Fruit fly (Drosophila melanogaster) whole organism, embryonic: Measurements from ENCODE around the gene Crz.

Experiments
- CG10267 ChIP-seq: fragments of 200-800 bp; sonication (Bioruptor generic); optimal IDR thresholded peaks from 2 replicates; lab custom pipeline; 2018; ENCODE audit warnings: missing biosample characterization, mild to moderate bottlenecking, missing genetic modification characterization, moderate library complexity
- CG10462 ChIP-seq: fragments of 200-800 bp; sonication (Bioruptor generic); optimal IDR thresholded peaks from 2 replicates; lab custom pipeline; 2016; ENCODE audit warnings: missing biosample characterization, missing genetic modification characterization
- CG11456 ChIP-seq: fragments of 200-800 bp; sonication (Bioruptor generic); IDR thresholded peaks from 3 replicates; pipeline ENCODE4 v1.3.6; 2022; ENCODE audit warnings: missing biosample characterization, missing genetic modification characterization
- CG11696 ChIP-seq: fragments of 200-800 bp; sonication (Bioruptor generic); IDR thresholded peaks from 2 replicates; pipeline ENCODE4 v1.3.6; 2022; ENCODE audit warnings: missing biosample characterization, missing genetic modification characterization
- CG13624 ChIP-seq: fragments of 200-800 bp; sonication (Bioruptor generic); optimal IDR thresholded peaks from 2 replicates; lab custom pipeline; 2016; ENCODE audit warnings: missing biosample characterization, missing genetic modification characterization
- CG15479 ChIP-seq: fragments of 200-800 bp; sonication (Bioruptor generic); optimal IDR thresholded peaks from 3 replicates; lab custom pipeline; 2019; ENCODE audit warnings: missing biosample characterization, mild to moderate bottlenecking, missing genetic modification characterization, moderate library complexity
- CG15601 ChIP-seq: fragments of 200-800 bp; sonication (Bioruptor generic); optimal IDR thresholded peaks from 3 replicates; lab custom pipeline; 2019; ENCODE audit warnings: missing biosample characterization, mild to moderate bottlenecking, missing genetic modification characterization, moderate library complexity
- CG16815 ChIP-seq: fragments of 200-800 bp; sonication (Bioruptor generic); optimal IDR thresholded peaks from 3 replicates; lab custom pipeline; 2017; ENCODE audit warnings: missing biosample characterization, mild to moderate bottlenecking, missing genetic modification characterization
- CG17359 ChIP-seq: fragments of 200-800 bp; sonication (Bioruptor generic); optimal IDR thresholded peaks from 3 replicates; lab custom pipeline; 2018; ENCODE audit warnings: missing biosample characterization, mild to moderate bottlenecking, missing genetic modification characterization, moderate library complexity
- CG2712 ChIP-seq: fragments of 200-800 bp; optimal IDR thresholded peaks from 3 replicates; lab custom pipeline; 2019; ENCODE audit warnings: missing biosample characterization, mild to moderate bottlenecking, missing genetic modification characterization, moderate library complexity
- CG30403 ChIP-seq: fragments of 200-800 bp; sonication (Bioruptor generic); optimal IDR thresholded peaks from 3 replicates; lab custom pipeline; 2016; ENCODE audit warnings: missing biosample characterization, missing genetic modification characterization
- CG31365 ChIP-seq: fragments of 200-800 bp; sonication (Bioruptor generic); optimal IDR thresholded peaks from 2 replicates; lab custom pipeline; 2018; ENCODE audit warnings: missing biosample characterization, mild to moderate bottlenecking, missing genetic modification characterization
- CG31388 ChIP-seq: fragments of 200-800 bp; sonication (Bioruptor generic); optimal IDR thresholded peaks from 2 replicates; lab custom pipeline; 2016; ENCODE audit warnings: missing biosample characterization, missing genetic modification characterization
- CG34224 ChIP-seq: fragments of 200-800 bp; sonication (Bioruptor generic); IDR thresholded peaks from 3 replicates; pipeline ENCODE4 v1.3.6; 2022; ENCODE audit warnings: missing biosample characterization, missing genetic modification characterization; ENCODE audit not compliant: partially characterized antibody
- CG34422 ChIP-seq: fragments of 200-800 bp; sonication (Bioruptor generic); IDR thresholded peaks from 3 replicates; pipeline ENCODE4 v1.3.6; 2022; ENCODE audit warnings: missing biosample characterization, missing genetic modification characterization
- CG42726 ChIP-seq: fragments of 200-800 bp; sonication (Bioruptor generic); IDR thresholded peaks from 2 replicates; pipeline ENCODE4 v1.3.6; 2022; ENCODE audit warnings: missing biosample characterization, missing genetic modification characterization; ENCODE audit not compliant: partially characterized antibody
- CG4617 ChIP-seq: fragments of 200-800 bp; sonication (Bioruptor generic); optimal IDR thresholded peaks from 3 replicates; lab custom pipeline; 2016; ENCODE audit warnings: missing biosample characterization, missing genetic modification characterization, borderline replicate concordance
- CG7963 ChIP-seq: fragments of 200-800 bp; sonication (Bioruptor generic); IDR thresholded peaks from 3 replicates; pipeline ENCODE4 v1.3.6; 2022; ENCODE audit warnings: missing biosample characterization, missing genetic modification characterization; ENCODE audit not compliant: partially characterized antibody
- CG8290 ChIP-seq, 3 experiments: fragments of 200-800 bp; sonication (Bioruptor generic); optimal IDR thresholded peaks; 2 replicates each; lab custom pipeline; 2016 to 2019; ENCODE audit warnings: missing biosample characterization in 3 of 3, missing genetic modification characterization in 3 of 3, mild to moderate bottlenecking in 2 of 3, moderate library complexity in 1 of 3
- CoRest ChIP-seq: fragments of 200-800 bp; sonication (Bioruptor generic); optimal IDR thresholded peaks from 3 replicates; lab custom pipeline; 2018; ENCODE audit warnings: missing biosample characterization, mild to moderate bottlenecking, missing genetic modification characterization, moderate library complexity
- D19A ChIP-seq: fragments of 200-800 bp; optimal IDR thresholded peaks from 3 replicates; lab custom pipeline; 2019; ENCODE audit warnings: missing biosample characterization, mild to moderate bottlenecking, missing genetic modification characterization, moderate library complexity
- Deaf1 ChIP-seq: fragments of 200-800 bp; optimal IDR thresholded peaks from 3 replicates; lab custom pipeline; 2019; ENCODE audit warnings: missing biosample characterization, mild to moderate bottlenecking, missing genetic modification characterization, moderate library complexity
- Doc3 ChIP-seq: fragments of 200-800 bp; sonication (Bioruptor generic); IDR thresholded peaks from 3 replicates; pipeline ENCODE4 v1.3.6; 2022; ENCODE audit warnings: missing biosample characterization, missing genetic modification characterization; ENCODE audit not compliant: partially characterized antibody
- Dp ChIP-seq: fragments of 200-800 bp; sonication (Bioruptor generic); optimal IDR thresholded peaks from 2 replicates; lab custom pipeline; 2018; ENCODE audit warnings: missing biosample characterization, mild to moderate bottlenecking, missing genetic modification characterization, moderate library complexity
- Gsc ChIP-seq: fragments of 200-800 bp; sonication (Bioruptor generic); IDR thresholded peaks from 2 replicates; pipeline ENCODE4 v1.3.6; 2022; ENCODE audit warnings: missing biosample characterization, missing genetic modification characterization
- Hmr ChIP-seq: fragments of 200-800 bp; sonication (Bioruptor generic); optimal IDR thresholded peaks from 3 replicates; lab custom pipeline; 2017; ENCODE audit warnings: mild to moderate bottlenecking, missing biosample characterization, missing genetic modification reagents, missing genetic modification characterization
- Hmx ChIP-seq: fragments of 200-800 bp; sonication (Bioruptor generic); optimal IDR thresholded peaks from 2 replicates; lab custom pipeline; 2016; ENCODE audit warnings: missing biosample characterization, missing genetic modification characterization
- Opbp ChIP-seq: fragments of 200-800 bp; sonication (Bioruptor generic); IDR thresholded peaks from 3 replicates; pipeline ENCODE4 v1.3.6; 2022; ENCODE audit warnings: missing biosample characterization, missing genetic modification characterization; ENCODE audit not compliant: partially characterized antibody
- Optix ChIP-seq: fragments of 200-800 bp; sonication (Bioruptor generic); IDR thresholded peaks from 3 replicates; pipeline ENCODE4 v1.3.6; 2022; ENCODE audit warnings: missing biosample characterization, missing genetic modification characterization
- Ravus ChIP-seq: fragments of 200-800 bp; sonication (Bioruptor generic); IDR thresholded peaks from 2 replicates; pipeline ENCODE4 v1.3.6; 2022; ENCODE audit warnings: missing biosample characterization, missing genetic modification characterization
- Six4 ChIP-seq: fragments of 200-800 bp; sonication (Bioruptor generic); optimal IDR thresholded peaks from 2 replicates; lab custom pipeline; 2016; ENCODE audit warnings: missing biosample characterization, missing genetic modification characterization
- Taf1 ChIP-seq: fragments of 200-800 bp; sonication (Bioruptor generic); IDR thresholded peaks from 2 replicates; pipeline ENCODE4 v1.3.6; 2022; ENCODE audit warnings: missing biosample characterization, missing genetic modification characterization
- al ChIP-seq: fragments of 200-800 bp; sonication (Bioruptor generic); IDR thresholded peaks from 2 replicates; pipeline ENCODE4 v1.3.6; 2022; ENCODE audit warnings: missing biosample characterization, missing genetic modification characterization
- br ChIP-seq: fragments of >200 bp; optimal IDR thresholded peaks from 2 replicates; lab custom pipeline; 2017
- corto ChIP-seq: fragments of 200-800 bp; sonication (Bioruptor generic); optimal IDR thresholded peaks from 2 replicates; lab custom pipeline; 2016; ENCODE audit warnings: missing biosample characterization, mild to moderate bottlenecking, missing genetic modification characterization, moderate library complexity
- crol ChIP-seq: fragments of 200-800 bp; sonication (Bioruptor generic); IDR thresholded peaks from 2 replicates; pipeline ENCODE4 v1.3.6; 2022; ENCODE audit warnings: missing biosample characterization, missing genetic modification characterization
- ftz-f1 ChIP-seq: fragments of 200-800 bp; sonication (Bioruptor generic); optimal IDR thresholded peaks from 2 replicates; lab custom pipeline; 2016; ENCODE audit warnings: missing biosample characterization, missing genetic modification characterization
- fu2 ChIP-seq: fragments of 200-800 bp; sonication (Bioruptor generic); optimal IDR thresholded peaks from 2 replicates; lab custom pipeline; 2016; ENCODE audit warnings: missing biosample characterization, missing genetic modification characterization
- gfzf ChIP-seq: fragments of 200-800 bp; sonication (Bioruptor generic); optimal IDR thresholded peaks from 2 replicates; lab custom pipeline; 2016; ENCODE audit warnings: missing biosample characterization, mild to moderate bottlenecking, missing genetic modification characterization, moderate library complexity
- hb ChIP-seq: fragments of 200-800 bp; sonication (Bioruptor generic); IDR thresholded peaks from 3 replicates; pipeline ENCODE4 v1.3.6; 2022; ENCODE audit warnings: missing biosample characterization, missing genetic modification characterization; ENCODE audit not compliant: partially characterized antibody
- hth ChIP-seq: fragments of >200 bp; optimal IDR thresholded peaks from 2 replicates; lab custom pipeline; 2017; ENCODE audit warnings: inconsistent platforms
- ind ChIP-seq: fragments of 200-800 bp; sonication (Bioruptor generic); optimal IDR thresholded peaks from 3 replicates; lab custom pipeline; 2016; ENCODE audit warnings: missing biosample characterization, missing genetic modification characterization
- inv ChIP-seq: fragments of 200-800 bp; sonication (Bioruptor generic); IDR thresholded peaks from 2 replicates; pipeline ENCODE4 v1.3.6; 2022; ENCODE audit warnings: missing biosample characterization, missing genetic modification characterization; ENCODE audit not compliant: partially characterized antibody
- so ChIP-seq: fragments of 200-800 bp; sonication (Bioruptor generic); IDR thresholded peaks from 3 replicates; pipeline ENCODE4 v1.3.6; 2022; ENCODE audit warnings: missing biosample characterization, missing genetic modification characterization
- sqz ChIP-seq: fragments of 200-800 bp; sonication (Bioruptor generic); optimal IDR thresholded peaks from 3 replicates; lab custom pipeline; 2018; ENCODE audit warnings: missing biosample characterization, mild to moderate bottlenecking, missing genetic modification characterization
- toy ChIP-seq: fragments of 200-800 bp; sonication (Bioruptor generic); IDR thresholded peaks from 2 replicates; pipeline ENCODE4 v1.3.6; 2022; ENCODE audit warnings: missing biosample characterization, missing genetic modification characterization
- wdn ChIP-seq: fragments of 200-800 bp; sonication (Bioruptor generic); IDR thresholded peaks from 2 replicates; pipeline ENCODE4 v1.3.6; 2022; ENCODE audit warnings: missing biosample characterization, missing genetic modification characterization
- wor ChIP-seq: fragments of 200-800 bp; sonication (Bioruptor generic); IDR thresholded peaks from 2 replicates; pipeline ENCODE4 v1.3.6; 2022; ENCODE audit warnings: missing biosample characterization, missing genetic modification characterization

Crz gene

dm6 chr3R:14346838-14347745 lies 32.4 kb downstream of the Crz start (continued):
- TF ChIP-seq Opbp (GFP tag; lab: Robert Waterston, UW): no peak
- TF ChIP-seq wor (GFP tag; lab: Robert Waterston, UW): no peak
- no peak for TF ChIP-seq hth (lab: Kevin White, UChicago)
- no peak for TF ChIP-seq Hmx (GFP tag; lab: Kevin White, UChicago)
- peak; percentile 66 for TF ChIP-seq CG17359
- no peak for TF ChIP-seq br (lab: Kevin White, UChicago)
- TF ChIP-seq CG15601 (tag; lab: Kevin White, UChicago): no peak
- TF ChIP-seq CG16815 (GFP tag; lab: Kevin White, UChicago): peak; percentile 32
- TF ChIP-seq al (GFP tag; lab: Robert Waterston, UW): 0 out of 2 replicates have a peak, but pooled peaks have one; percentile 36
- TF ChIP-seq CG30403 (GFP tag; lab: Kevin White, UChicago): peak; percentile 62
- TF ChIP-seq CG2712 (tag; lab: Kevin White, UChicago): peak; percentile 59
- no peak for TF ChIP-seq inv (GFP tag; lab: Robert Waterston, UW)
- TF ChIP-seq Taf1 (GFP tag; lab: Robert Waterston, UW): no peak
- no peak for TF ChIP-seq Dp (GFP tag; lab: Kevin White, UChicago)
- TF ChIP-seq CG8290 (GFP tag; optimal IDR thresholded peaks at IDR 0.05; lab: Kevin White, UChicago): no peak
- no peak for TF ChIP-seq CG8290 (tag; optimal IDR thresholded peaks at IDR 0.05; lab: Kevin White, UChicago)
- TF ChIP-seq so (GFP tag; lab: Robert Waterston, UW): peak; percentile 63; the same call in 2 of the 3 replicates
- peak; percentile 38 for TF ChIP-seq CG10267 (tag; lab: Kevin White, UChicago)
- peak; percentile 16; the same call in 1 of the 2 replicates for TF ChIP-seq toy
- TF ChIP-seq wdn (GFP tag; lab: Robert Waterston, UW): 0 out of 2 replicates have a peak, but pooled peaks have one; percentile 27
- TF ChIP-seq Optix: no peak
- TF ChIP-seq CG10462: peak; percentile 12
- TF ChIP-seq gfzf: no peak
- TF ChIP-seq Doc3: no peak
- TF ChIP-seq ftz-f1 (GFP tag; lab: Kevin White, UChicago): no peak
- no peak for TF ChIP-seq Gsc
- no peak for TF ChIP-seq CG31365 (tag; lab: Kevin White, UChicago)
- peak; percentile 75 for TF ChIP-seq CoRest
- no peak for TF ChIP-seq hb (GFP tag; lab: Robert Waterston, UW)
- TF ChIP-seq CG31388 (GFP tag; lab: Kevin White, UChicago): no peak
- TF ChIP-seq ind (GFP tag; lab: Kevin White, UChicago): peak; percentile 48
- no peak for TF ChIP-seq Ravus
- 0 out of 3 replicates have a peak, but pooled peaks have one; percentile 26 for TF ChIP-seq CG34422 (GFP tag; lab: Robert Waterston, UW)
- TF ChIP-seq CG11456 (GFP tag; lab: Robert Waterston, UW): 0 out of 3 replicates have a peak, but pooled peaks have one; percentile 49
- TF ChIP-seq Six4: no peak
- TF ChIP-seq Deaf1 (tag; lab: Kevin White, UChicago): peak; percentile 90
- no peak for TF ChIP-seq corto (GFP tag; lab: Kevin White, UChicago)
- TF ChIP-seq D19A (tag; lab: Kevin White, UChicago): peak; percentile 49
- TF ChIP-seq CG7963 (GFP tag; lab: Robert Waterston, UW): no peak
- no peak for TF ChIP-seq fu2 (GFP tag; lab: Kevin White, UChicago)
- no peak for TF ChIP-seq CG42726 (GFP tag; lab: Robert Waterston, UW)
- no peak for TF ChIP-seq CG15479 (GFP tag; lab: Kevin White, UChicago)
- peak; percentile 21 for TF ChIP-seq CG13624 (GFP tag; lab: Kevin White, UChicago)
- peak; percentile 18 for TF ChIP-seq sqz (GFP tag; lab: Kevin White, UChicago)
- peak; percentile 14; the same call in 1 of the 2 replicates for TF ChIP-seq crol (GFP tag; lab: Robert Waterston, UW)
- no peak for TF ChIP-seq CG4617 (GFP tag; lab: Kevin White, UChicago)
- peak; percentile 47; the same call in 1 of the 3 replicates for TF ChIP-seq CG34224 (GFP tag; lab: Robert Waterston, UW)
- TF ChIP-seq CG11696 (GFP tag; lab: Robert Waterston, UW): 0 out of 2 replicates have a peak, but pooled peaks have one; percentile 25
- peak; percentile 82 for TF ChIP-seq Hmr (GFP tag; lab: Kevin White, UChicago)
